Worm (Caenorhabditis elegans) whole organism, L3 larva: ENCODE measurements around the gene F08G5.3.

ENCODE experiments used
- R02D3.7 ChIP-seq: fragments of 150-350 bp; optimal IDR thresholded peaks from 2 replicates; lab custom pipeline; 2014; ENCODE audit warnings: missing biosample characterization, missing genetic modification characterization
- ama-1 ChIP-seq: fragments of 150-350 bp; optimal IDR thresholded peaks from 2 replicates; lab custom pipeline; 2018
- ceh-82 ChIP-seq: fragments of 150-350 bp; optimal IDR thresholded peaks from 2 replicates; lab custom pipeline; 2014; ENCODE audit warnings: missing biosample characterization, missing genetic modification characterization
- ceh-9 ChIP-seq: sonication (generic microtip); optimal IDR thresholded peaks from 2 replicates; lab custom pipeline; 2018; ENCODE audit warnings: missing biosample characterization, missing genetic modification characterization
- daf-12 ChIP-seq: fragments of 150-350 bp; optimal IDR thresholded peaks from 2 replicates; lab custom pipeline; 2014; ENCODE audit warnings: missing biosample characterization, missing genetic modification reagents, missing genetic modification characterization
- egl-27 ChIP-seq: sonication (generic microtip); optimal IDR thresholded peaks from 4 replicates; lab custom pipeline; 2017; ENCODE audit warnings: missing biosample characterization, missing genetic modification reagents, missing genetic modification characterization
- elt-2 ChIP-seq: sonication (generic microtip); optimal IDR thresholded peaks from 2 replicates; lab custom pipeline; 2016; ENCODE audit warnings: missing genetic modification reagents, mild to moderate bottlenecking, missing genetic modification characterization, missing compliant biosample characterization
- eor-1 ChIP-seq, 2 experiments: fragments of 150-350 bp; optimal IDR thresholded peaks; 2 replicates each; lab custom pipeline; 2014 to 2018; ENCODE audit warnings: missing biosample characterization in 2 of 2, missing genetic modification characterization in 2 of 2
- fkh-10 ChIP-seq: sonication (generic microtip); optimal IDR thresholded peaks from 2 replicates; lab custom pipeline; 2017; ENCODE audit warnings: missing biosample characterization, missing genetic modification reagents, missing genetic modification characterization
- fos-1 ChIP-seq: fragments of 150-350 bp; optimal IDR thresholded peaks from 2 replicates; lab custom pipeline; 2014; ENCODE audit warnings: missing biosample characterization, missing genetic modification characterization
- hmg-11 ChIP-seq: sonication (generic microtip); optimal IDR thresholded peaks from 2 replicates; lab custom pipeline; 2016; ENCODE audit warnings: missing genetic modification characterization, missing compliant biosample characterization
- jun-1 ChIP-seq: fragments of 150-350 bp; optimal IDR thresholded peaks from 2 replicates; lab custom pipeline; 2014; ENCODE audit warnings: missing biosample characterization, missing genetic modification reagents, missing genetic modification characterization
- lin-15B ChIP-seq: fragments of 150-350 bp; optimal IDR thresholded peaks from 2 replicates; lab custom pipeline; 2014; ENCODE audit warnings: missing biosample characterization, missing genetic modification characterization
- lin-39 ChIP-seq: fragments of 150-350 bp; optimal IDR thresholded peaks from 2 replicates; lab custom pipeline; 2018; ENCODE audit warnings: missing biosample characterization, missing genetic modification reagents, missing genetic modification characterization
- mdl-1 ChIP-seq: fragments of 150-350 bp; optimal IDR thresholded peaks from 2 replicates; lab custom pipeline; 2014; ENCODE audit warnings: missing biosample characterization, missing genetic modification characterization
- nfya-1 ChIP-seq: sonication (generic microtip); optimal IDR thresholded peaks from 2 replicates; lab custom pipeline; 2017; ENCODE audit warnings: missing genetic modification characterization, mild to moderate bottlenecking, missing compliant biosample characterization, antibody characterized with exemption, moderate library complexity; ENCODE audit not compliant: insufficient read depth
- nhr-12 ChIP-seq: fragments of 150-350 bp; optimal IDR thresholded peaks from 2 replicates; lab custom pipeline; 2014; ENCODE audit warnings: missing biosample characterization, missing genetic modification characterization
- nhr-23 ChIP-seq: fragments of 150-350 bp; optimal IDR thresholded peaks from 2 replicates; lab custom pipeline; 2014; ENCODE audit warnings: missing biosample characterization, missing genetic modification reagents, missing genetic modification characterization
- nhr-237 ChIP-seq: fragments of 150-350 bp; optimal IDR thresholded peaks from 2 replicates; lab custom pipeline; 2014; ENCODE audit warnings: missing biosample characterization, missing genetic modification characterization
- nhr-25 ChIP-seq: sonication (generic microtip); optimal IDR thresholded peaks from 2 replicates; lab custom pipeline; 2017; ENCODE audit warnings: missing biosample characterization, missing genetic modification characterization
- nhr-28 ChIP-seq: fragments of 150-350 bp; optimal IDR thresholded peaks from 2 replicates; lab custom pipeline; 2014; ENCODE audit warnings: missing biosample characterization, missing genetic modification characterization
- nhr-43 ChIP-seq: sonication (generic microtip); optimal IDR thresholded peaks from 2 replicates; lab custom pipeline; 2016; ENCODE audit warnings: mild to moderate bottlenecking, missing genetic modification characterization, missing compliant biosample characterization; ENCODE audit not compliant: poor library complexity, severe bottlenecking
- nhr-67 ChIP-seq: fragments of 150-350 bp; optimal IDR thresholded peaks from 2 replicates; lab custom pipeline; 2014; ENCODE audit warnings: missing biosample characterization, missing genetic modification characterization
- nhr-77 ChIP-seq: fragments of 150-350 bp; optimal IDR thresholded peaks from 2 replicates; lab custom pipeline; 2014; ENCODE audit warnings: missing biosample characterization, missing genetic modification characterization
- pha-4 ChIP-seq: fragments of 150-350 bp; optimal IDR thresholded peaks from 2 replicates; lab custom pipeline; 2014; ENCODE audit warnings: missing biosample characterization, missing genetic modification reagents, missing genetic modification characterization
- sea-2 ChIP-seq: fragments of 150-350 bp; sonication (generic microtip); optimal IDR thresholded peaks from 4 replicates; lab custom pipeline; 2014; ENCODE audit warnings: missing biosample characterization, missing genetic modification reagents, missing genetic modification characterization
- skn-1 ChIP-seq: fragments of 150-350 bp; optimal IDR thresholded peaks from 2 replicates; lab custom pipeline; 2014; ENCODE audit warnings: missing biosample characterization, missing genetic modification characterization
- snpc-4 ChIP-seq: fragments of 150-350 bp; optimal IDR thresholded peaks from 2 replicates; lab custom pipeline; 2014; ENCODE audit warnings: missing biosample characterization, missing genetic modification characterization
- tbx-2 ChIP-seq: sonication (generic microtip); optimal IDR thresholded peaks from 2 replicates; lab custom pipeline; 2016; ENCODE audit warnings: mild to moderate bottlenecking, missing genetic modification characterization, missing compliant biosample characterization
- zag-1 ChIP-seq: fragments of 150-350 bp; optimal IDR thresholded peaks from 2 replicates; lab custom pipeline; 2014; ENCODE audit warnings: missing biosample characterization, missing genetic modification characterization
- ztf-11 ChIP-seq: fragments of 150-350 bp; optimal IDR thresholded peaks from 2 replicates; lab custom pipeline; 2014; ENCODE audit warnings: missing biosample characterization, missing genetic modification characterization
- ztf-4 ChIP-seq: fragments of 150-350 bp; optimal IDR thresholded peaks from 2 replicates; lab custom pipeline; 2014; ENCODE audit warnings: missing biosample characterization, missing genetic modification characterization

F08G5.3 gene

ce11 chrIV:12454115-12454514 lies 36.7 kb upstream of the F08G5.3 start, which contains the start of gene spe-44:
Gene spe-44 (minus strand): TSS chrIV:12454215.
- TF ChIP-seq nfya-1 (tag; lab: Kevin White, UChicago) (no peak), tbx-2 (tag; lab: Kevin White, UChicago) (no peak), ceh-9 (no peak), lin-39 (tag; lab: Kevin White, UChicago) (no peak), pha-4 (tag; lab: Kevin White, UChicago) (no peak), ztf-4 (tag; lab: Kevin White, UChicago) (no peak), ama-1 (lab: Kevin White, UChicago) (no peak), R02D3.7 (no peak), nhr-25 (tag; lab: Kevin White, UChicago) (no peak), hmg-11 (tag; lab: Kevin White, UChicago) (no peak), nhr-12 (tag; lab: Kevin White, UChicago) (no peak), zag-1 (tag; lab: Kevin White, UChicago) (no peak), nhr-77 (tag; lab: Kevin White, UChicago) (no peak)

ce11 chrIV:12451225-12451831 lies 33.9 kb upstream of the F08G5.3 start, which contains the start of gene dpy-26:
Gene dpy-26 (minus strand): TSS chrIV:12451335.
- TF ChIP-seq lin-39 (tag; lab: Kevin White, UChicago) = peak; percentile 27
- peak; percentile 38 for TF ChIP-seq nhr-23 (tag; lab: Kevin White, UChicago)
- no peak for TF ChIP-seq sea-2 (GFP tag; lab: Kevin White, UChicago)
- TF ChIP-seq nhr-25 (tag; lab: Kevin White, UChicago) = peak; percentile 30
- TF ChIP-seq lin-15B (tag; lab: Kevin White, UChicago) = peak; percentile 51

ce11 chrIV:12445463-12445934 lies 28.1 kb upstream of the F08G5.3 start, which contains the start of gene C25G4.3:
Gene C25G4.3 (minus strand): TSS chrIV:12445884.
- TF ChIP-seq sea-2 (GFP tag; lab: Kevin White, UChicago) = no peak
- no peak for TF ChIP-seq ceh-82 (tag; lab: Kevin White, UChicago)
- no peak for TF ChIP-seq mdl-1
- no peak for TF ChIP-seq fos-1 (tag; lab: Kevin White, UChicago)
- TF ChIP-seq pha-4 (tag; lab: Kevin White, UChicago) = no peak
- TF ChIP-seq nhr-237 (tag; lab: Kevin White, UChicago) = no peak
- no peak for TF ChIP-seq jun-1 (tag; lab: Kevin White, UChicago)

DNA sequence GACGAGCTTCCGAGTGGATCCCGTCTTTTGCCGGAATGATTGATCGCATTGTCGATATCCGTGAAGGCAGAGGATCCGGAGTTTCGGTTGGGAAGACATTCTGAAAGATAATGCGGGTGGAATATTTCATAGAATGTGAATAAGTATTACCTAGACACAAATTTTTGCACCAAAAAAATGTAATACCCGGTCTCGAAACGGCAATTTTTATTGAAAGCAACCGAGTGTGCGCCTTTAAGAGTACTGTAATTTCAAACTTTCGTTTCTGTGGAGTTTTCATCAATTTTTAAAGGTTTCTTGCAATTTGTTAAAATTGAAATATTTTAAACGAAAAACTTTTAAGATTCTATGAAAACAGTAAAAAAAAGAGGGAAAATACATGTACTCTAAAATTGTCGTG lies 26.6 kb upstream of the F08G5.3 start, which contains the start of gene C25G4.2:
TSS of gene C25G4.2 (minus strand) at position 100 of the 400 bp plus-strand sequence.
- TF ChIP-seq ztf-11 (tag; lab: Kevin White, UChicago) = no peak
- no peak for TF ChIP-seq nhr-43 (tag; lab: Kevin White, UChicago)
- no peak for TF ChIP-seq pha-4 (tag; lab: Kevin White, UChicago)
- TF ChIP-seq sea-2 (GFP tag; lab: Kevin White, UChicago) = no peak
- no peak for TF ChIP-seq lin-15B (tag; lab: Kevin White, UChicago)
- no peak for TF ChIP-seq elt-2 (tag; lab: Kevin White, UChicago)
- no peak for TF ChIP-seq ama-1 (lab: Kevin White, UChicago)
- no peak for TF ChIP-seq lin-39 (tag; lab: Kevin White, UChicago)
- no peak for TF ChIP-seq ceh-82 (tag; lab: Kevin White, UChicago)
- no peak for TF ChIP-seq daf-12 (tag; lab: Kevin White, UChicago)
- TF ChIP-seq nhr-67 (tag; lab: Kevin White, UChicago) = no peak
- TF ChIP-seq egl-27 (tag; lab: Kevin White, UChicago) = no peak
- no peak for TF ChIP-seq jun-1 (tag; lab: Kevin White, UChicago)
- TF ChIP-seq nfya-1 (tag; lab: Kevin White, UChicago) = no peak
- no peak for TF ChIP-seq nhr-28 (tag; lab: Kevin White, UChicago)

DNA sequence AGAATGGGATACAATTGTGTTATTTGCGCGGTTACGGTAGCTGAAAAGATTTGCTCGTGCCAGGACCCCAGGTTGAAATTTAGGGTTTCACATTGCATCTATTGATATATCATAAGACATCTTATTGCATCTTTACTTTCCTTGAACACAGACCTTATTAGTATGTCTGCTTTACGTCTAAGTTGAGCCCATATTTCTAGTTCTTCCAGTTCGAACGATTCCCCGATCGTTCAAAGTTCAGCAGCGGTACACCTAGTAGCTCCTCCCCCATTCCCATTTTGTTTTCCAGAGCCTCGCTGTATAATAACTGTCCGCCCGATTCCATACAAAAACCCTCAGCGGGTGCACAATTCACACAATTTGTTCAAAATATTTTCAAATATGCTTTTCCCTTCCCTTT lies 24.3 kb upstream of the F08G5.3 start, which contains the start of gene C25G4.17:
TSS of gene C25G4.17 (plus strand) at position 301 of the 400 bp plus-strand sequence.
- no peak for TF ChIP-seq R02D3.7
- no peak for TF ChIP-seq nhr-25 (tag; lab: Kevin White, UChicago)
- no peak for TF ChIP-seq lin-39 (tag; lab: Kevin White, UChicago)
- no peak for TF ChIP-seq nhr-12 (tag; lab: Kevin White, UChicago)
- no peak for TF ChIP-seq fkh-10 (GFP tag; lab: Kevin White, UChicago)
- TF ChIP-seq eor-1 (tag; optimal IDR thresholded peaks at IDR 0.05; lab: Kevin White, UChicago) = no peak
- no peak for TF ChIP-seq nhr-28 (tag; lab: Kevin White, UChicago)
- TF ChIP-seq snpc-4 (tag; lab: Kevin White, UChicago) = no peak
- no peak for TF ChIP-seq skn-1 (tag; lab: Kevin White, UChicago)
- TF ChIP-seq, all 47 proteins: peak for 0
